Worm (Caenorhabditis elegans) whole organism, midembryonic: ENCODE data around the gene W09C2.9.

ENCODE experiments used
- T22C8.4 ChIP-seq: fragments of 200-800 bp; sonication (Bioruptor generic); IDR thresholded peaks from 2 replicates; pipeline ENCODE4 v1.3.6; 2022; ENCODE audit warnings: missing genetic modification characterization, missing compliant biosample characterization
- flt-1 ChIP-seq: fragments of 200-800 bp; sonication (Bioruptor generic); IDR thresholded peaks from 2 replicates; pipeline ENCODE4 v1.3.6; 2022; ENCODE audit warnings: missing genetic modification characterization, missing compliant biosample characterization
- med-1 ChIP-seq: sonication (generic microtip); optimal IDR thresholded peaks from 2 replicates; lab custom pipeline; 2017; ENCODE audit warnings: missing genetic modification characterization, mild to moderate bottlenecking, missing compliant biosample characterization, antibody characterized with exemption, missing genetic modification reagents; ENCODE audit not compliant: insufficient read depth
- tab-1 ChIP-seq: fragments of 200-800 bp; sonication (Bioruptor generic); IDR thresholded peaks from 2 replicates; pipeline ENCODE4 v1.3.6; 2022; ENCODE audit warnings: missing genetic modification characterization, missing compliant biosample characterization
- ztf-23 ChIP-seq: fragments of 200-800 bp; sonication (Bioruptor generic); IDR thresholded peaks from 2 replicates; pipeline ENCODE4 v1.3.6; 2022; ENCODE audit warnings: missing genetic modification reagents, missing genetic modification characterization, missing compliant biosample characterization

ce11 chrIV:9614695-9615094, 8.5 kb downstream of the W09C2.9 start, which contains the start of gene elt-1:
- no peak for TF ChIP-seq tab-1 (GFP tag; lab: Robert Waterston, UW)
- TF ChIP-seq flt-1 (GFP tag; lab: Robert Waterston, UW), result no peak
- TF ChIP-seq ztf-23, result no peak
- no peak for TF ChIP-seq med-1 (GFP tag; lab: Kevin White, UChicago)
- TF ChIP-seq T22C8.4 (GFP tag; lab: Robert Waterston, UW), result no peak
